Fruit fly (Drosophila melanogaster) whole organism, prepupa: ENCODE measurements around the gene CG3527.

Experiments
- Blimp-1 ChIP-seq: fragments of 200-800 bp; sonication (Bioruptor generic); optimal IDR thresholded peaks from 3 replicates; lab custom pipeline; 2017; ENCODE audit warnings: missing biosample characterization, missing genetic modification characterization, mild to moderate bottlenecking, moderate library complexity, missing genetic modification reagents
- CG10631 ChIP-seq: fragments of 200-800 bp; sonication (Bioruptor generic); optimal IDR thresholded peaks from 2 replicates; lab custom pipeline; 2016; ENCODE audit warnings: missing biosample characterization, missing genetic modification characterization
- CG10669 ChIP-seq: fragments of 200-800 bp; sonication (Bioruptor generic); optimal IDR thresholded peaks from 3 replicates; lab custom pipeline; 2018; ENCODE audit warnings: missing biosample characterization, mild to moderate bottlenecking, missing genetic modification characterization, moderate library complexity
- CG11294 ChIP-seq: fragments of 200-800 bp; sonication (Bioruptor generic); IDR thresholded peaks from 2 replicates; pipeline ENCODE4 v1.3.6; 2022; ENCODE audit warnings: missing biosample characterization, missing genetic modification characterization
- CG11762 ChIP-seq: fragments of 200-800 bp; sonication (Bioruptor generic); optimal IDR thresholded peaks from 3 replicates; lab custom pipeline; 2016; ENCODE audit warnings: missing biosample characterization, missing genetic modification characterization; ENCODE audit not compliant: insufficient read depth
- CG11902 ChIP-seq: fragments of 200-800 bp; sonication (Bioruptor generic); optimal IDR thresholded peaks from 3 replicates; lab custom pipeline; 2016; ENCODE audit warnings: missing biosample characterization, missing genetic modification characterization
- CG1621 ChIP-seq: fragments of 200-800 bp; sonication (Bioruptor generic); optimal IDR thresholded peaks from 3 replicates; lab custom pipeline; 2018; ENCODE audit warnings: missing biosample characterization, mild to moderate bottlenecking, missing genetic modification characterization
- CG16779 ChIP-seq: fragments of 200-800 bp; sonication (Bioruptor generic); optimal IDR thresholded peaks from 3 replicates; lab custom pipeline; 2017; ENCODE audit warnings: missing biosample characterization, mild to moderate bottlenecking, missing genetic modification characterization
- CG31627 ChIP-seq: fragments of 200-800 bp; sonication (Bioruptor generic); optimal IDR thresholded peaks from 3 replicates; lab custom pipeline; 2016; ENCODE audit warnings: missing biosample characterization, missing genetic modification characterization
- CG32006 ChIP-seq: fragments of 200-800 bp; sonication (Bioruptor generic); optimal IDR thresholded peaks from 3 replicates; lab custom pipeline; 2017; ENCODE audit warnings: missing biosample characterization, mild to moderate bottlenecking, missing genetic modification characterization
- CG34406 ChIP-seq: fragments of 200-800 bp; sonication (Bioruptor generic); optimal IDR thresholded peaks from 3 replicates; lab custom pipeline; 2016; ENCODE audit warnings: missing biosample characterization, missing genetic modification characterization
- CG4318 ChIP-seq: fragments of 200-800 bp; sonication (Bioruptor generic); optimal IDR thresholded peaks from 3 replicates; lab custom pipeline; 2017; ENCODE audit warnings: missing biosample characterization, mild to moderate bottlenecking, missing genetic modification characterization
- CG6163 ChIP-seq: fragments of 200-800 bp; sonication (Bioruptor generic); IDR thresholded peaks from 3 replicates; pipeline ENCODE4 v1.3.6; 2022; ENCODE audit warnings: missing biosample characterization, missing genetic modification characterization
- CG6276 ChIP-seq: fragments of 200-800 bp; sonication (Bioruptor generic); optimal IDR thresholded peaks from 2 replicates; lab custom pipeline; 2017; ENCODE audit warnings: missing biosample characterization, mild to moderate bottlenecking, missing genetic modification characterization
- CG6808 ChIP-seq: fragments of 200-800 bp; sonication (Bioruptor generic); optimal IDR thresholded peaks from 3 replicates; lab custom pipeline; 2017; ENCODE audit warnings: missing biosample characterization, missing genetic modification characterization, mild to moderate bottlenecking, moderate library complexity, missing genetic modification reagents
- CG6854 ChIP-seq: fragments of 200-800 bp; sonication (Bioruptor generic); optimal IDR thresholded peaks from 2 replicates; lab custom pipeline; 2017; ENCODE audit warnings: missing biosample characterization, mild to moderate bottlenecking, missing genetic modification characterization
- CG7368 ChIP-seq: fragments of 200-800 bp; sonication (Bioruptor generic); optimal IDR thresholded peaks from 3 replicates; lab custom pipeline; 2016; ENCODE audit warnings: missing biosample characterization, missing genetic modification characterization
- CG8119 ChIP-seq: fragments of 200-800 bp; sonication (Bioruptor generic); IDR thresholded peaks from 3 replicates; pipeline ENCODE4 v1.3.6; 2022; ENCODE audit warnings: missing biosample characterization, missing genetic modification characterization
- CG8319 ChIP-seq: fragments of 200-800 bp; sonication (Bioruptor generic); optimal IDR thresholded peaks from 3 replicates; lab custom pipeline; 2016; ENCODE audit warnings: missing biosample characterization, missing genetic modification characterization
- Ets21C ChIP-seq: fragments of 200-800 bp; sonication (Bioruptor generic); optimal IDR thresholded peaks from 3 replicates; lab custom pipeline; 2016; ENCODE audit warnings: missing biosample characterization, missing genetic modification characterization
- Ets96B ChIP-seq: fragments of 200-800 bp; optimal IDR thresholded peaks from 2 replicates; lab custom pipeline; 2019; ENCODE audit warnings: missing biosample characterization, mild to moderate bottlenecking, missing genetic modification characterization, moderate library complexity
- Gug ChIP-seq: fragments of 200-800 bp; sonication (Bioruptor generic); IDR thresholded peaks from 2 replicates; pipeline ENCODE4 v1.3.6; 2022; ENCODE audit warnings: missing biosample characterization, missing genetic modification characterization
- Hr39 ChIP-seq: fragments of 200-800 bp; sonication (Bioruptor generic); optimal IDR thresholded peaks from 2 replicates; lab custom pipeline; 2016; ENCODE audit warnings: missing biosample characterization, missing genetic modification characterization
- Hr4 ChIP-seq: fragments of 200-800 bp; sonication (Bioruptor generic); optimal IDR thresholded peaks from 3 replicates; lab custom pipeline; 2016; ENCODE audit warnings: missing biosample characterization, missing genetic modification characterization
- Lpt ChIP-seq: fragments of 200-800 bp; sonication (Bioruptor generic); optimal IDR thresholded peaks from 3 replicates; lab custom pipeline; 2016; ENCODE audit warnings: missing biosample characterization, missing genetic modification characterization
- Met ChIP-seq: fragments of 200-800 bp; sonication (Bioruptor generic); optimal IDR thresholded peaks from 3 replicates; lab custom pipeline; 2016; ENCODE audit warnings: missing biosample characterization, missing genetic modification characterization
- OdsH ChIP-seq: fragments of 200-800 bp; sonication (Bioruptor generic); optimal IDR thresholded peaks from 3 replicates; lab custom pipeline; 2016; ENCODE audit warnings: missing biosample characterization, missing genetic modification characterization
- Sox102F ChIP-seq: fragments of 200-800 bp; sonication (Bioruptor generic); optimal IDR thresholded peaks from 2 replicates; lab custom pipeline; 2016; ENCODE audit warnings: missing biosample characterization, mild to moderate bottlenecking, missing genetic modification characterization
- Sox14 ChIP-seq: fragments of 200-800 bp; sonication (Bioruptor generic); optimal IDR thresholded peaks from 3 replicates; lab custom pipeline; 2016; ENCODE audit warnings: missing biosample characterization, missing genetic modification characterization
- Sox15 ChIP-seq: fragments of 200-800 bp; sonication (Bioruptor generic); optimal IDR thresholded peaks from 3 replicates; lab custom pipeline; 2016; ENCODE audit warnings: missing biosample characterization, missing genetic modification characterization
- achi ChIP-seq: fragments of 200-800 bp; sonication (Bioruptor generic); optimal IDR thresholded peaks from 3 replicates; lab custom pipeline; 2016; ENCODE audit warnings: missing biosample characterization, missing genetic modification characterization
- acj6 ChIP-seq: fragments of 200-800 bp; sonication (Bioruptor generic); optimal IDR thresholded peaks from 3 replicates; lab custom pipeline; 2016; ENCODE audit warnings: missing biosample characterization, missing genetic modification characterization
- cyc ChIP-seq: fragments of 200-800 bp; sonication (Bioruptor generic); optimal IDR thresholded peaks from 3 replicates; lab custom pipeline; 2016; ENCODE audit warnings: missing biosample characterization, missing genetic modification characterization
- dac ChIP-seq: fragments of 200-800 bp; sonication (Bioruptor generic); optimal IDR thresholded peaks from 2 replicates; lab custom pipeline; 2017; ENCODE audit warnings: missing biosample characterization, mild to moderate bottlenecking, missing genetic modification characterization
- dsx ChIP-seq: fragments of 200-800 bp; optimal IDR thresholded peaks from 3 replicates; lab custom pipeline; 2019; ENCODE audit warnings: missing biosample characterization, mild to moderate bottlenecking, missing genetic modification characterization, moderate library complexity; ENCODE audit not compliant: poor library complexity, severe bottlenecking
- eg ChIP-seq: fragments of 200-800 bp; sonication (Bioruptor generic); IDR thresholded peaks from 3 replicates; pipeline ENCODE4 v1.3.6; 2022; ENCODE audit warnings: missing biosample characterization, missing genetic modification characterization
- esn ChIP-seq: fragments of 200-800 bp; sonication (Bioruptor generic); optimal IDR thresholded peaks from 2 replicates; lab custom pipeline; 2016; ENCODE audit warnings: missing biosample characterization, mild to moderate bottlenecking, missing genetic modification characterization, moderate library complexity
- fd59A ChIP-seq: fragments of 200-800 bp; sonication (Bioruptor generic); optimal IDR thresholded peaks from 2 replicates; lab custom pipeline; 2017; ENCODE audit warnings: missing biosample characterization, mild to moderate bottlenecking, missing genetic modification characterization, missing genetic modification reagents
- fd85E ChIP-seq: fragments of 200-800 bp; sonication (Bioruptor generic); optimal IDR thresholded peaks from 3 replicates; lab custom pipeline; 2016; ENCODE audit warnings: missing biosample characterization, missing genetic modification characterization
- fkh ChIP-seq: fragments of 200-800 bp; sonication (Bioruptor generic); optimal IDR thresholded peaks from 3 replicates; lab custom pipeline; 2017; ENCODE audit warnings: missing biosample characterization, mild to moderate bottlenecking, missing genetic modification characterization, moderate library complexity
- lz ChIP-seq: fragments of 200-800 bp; sonication (Bioruptor generic); optimal IDR thresholded peaks from 3 replicates; lab custom pipeline; 2016; ENCODE audit warnings: missing biosample characterization, missing genetic modification characterization
- net ChIP-seq: fragments of 200-800 bp; sonication (Bioruptor generic); optimal IDR thresholded peaks from 3 replicates; lab custom pipeline; 2016; ENCODE audit warnings: missing biosample characterization, missing genetic modification characterization
- salr ChIP-seq, 2 experiments: fragments of 200-800 bp; sonication (Bioruptor generic); optimal IDR thresholded peaks; 3 replicates each; lab custom pipeline; 2016 to 2018; ENCODE audit warnings: missing biosample characterization in 2 of 2, missing genetic modification characterization in 2 of 2, mild to moderate bottlenecking in 1 of 2
- spab ChIP-seq: fragments of 200-800 bp; sonication (Bioruptor generic); optimal IDR thresholded peaks from 2 replicates; lab custom pipeline; 2017; ENCODE audit warnings: missing biosample characterization, mild to moderate bottlenecking, missing genetic modification characterization, missing genetic modification reagents
- ss ChIP-seq, 2 experiments: fragments of 200-800 bp; sonication (Bioruptor generic); optimal IDR thresholded peaks; 2 replicates in 1 of 2; 3 replicates in 1 of 2; lab custom pipeline; 2017 to 2018; ENCODE audit warnings: mild to moderate bottlenecking in 2 of 2, missing biosample characterization in 2 of 2, missing genetic modification characterization in 2 of 2, moderate library complexity in 1 of 2
- svp ChIP-seq: fragments of 200-800 bp; sonication (Bioruptor generic); peaks from one replicate; lab custom pipeline; 2016; ENCODE audit warnings: missing biosample characterization, missing genetic modification characterization
- topi ChIP-seq: fragments of 200-800 bp; sonication (Bioruptor generic); optimal IDR thresholded peaks from 3 replicates; lab custom pipeline; 2016; ENCODE audit warnings: missing biosample characterization, missing genetic modification characterization
- vri ChIP-seq: fragments of 200-800 bp; sonication (Bioruptor generic); optimal IDR thresholded peaks from 3 replicates; lab custom pipeline; 2016; ENCODE audit warnings: missing biosample characterization, mild to moderate bottlenecking, missing genetic modification characterization

CG3527 gene

dm6 chrX:4551717-4552116 is at the start of gene CG3527, which contains the start of gene CG11436:
Gene CG3527, plus strand, starts transcription at chrX:4551973.
Gene CG11436, minus strand, starts transcription at chrX:4551878.
- TF ChIP-seq eg: no peak
- TF ChIP-seq acj6 (GFP tag; lab: Kevin White, UChicago): no peak
- TF ChIP-seq lz (GFP tag; lab: Kevin White, UChicago): no peak
- TF ChIP-seq CG4318 (GFP tag; lab: Kevin White, UChicago): no peak
- no peak for TF ChIP-seq achi (GFP tag; lab: Kevin White, UChicago)
- TF ChIP-seq fkh (GFP tag; lab: Kevin White, UChicago): peak; percentile 78
- no peak for TF ChIP-seq CG31627 (GFP tag; lab: Kevin White, UChicago)
- no peak for TF ChIP-seq cyc

DNA sequence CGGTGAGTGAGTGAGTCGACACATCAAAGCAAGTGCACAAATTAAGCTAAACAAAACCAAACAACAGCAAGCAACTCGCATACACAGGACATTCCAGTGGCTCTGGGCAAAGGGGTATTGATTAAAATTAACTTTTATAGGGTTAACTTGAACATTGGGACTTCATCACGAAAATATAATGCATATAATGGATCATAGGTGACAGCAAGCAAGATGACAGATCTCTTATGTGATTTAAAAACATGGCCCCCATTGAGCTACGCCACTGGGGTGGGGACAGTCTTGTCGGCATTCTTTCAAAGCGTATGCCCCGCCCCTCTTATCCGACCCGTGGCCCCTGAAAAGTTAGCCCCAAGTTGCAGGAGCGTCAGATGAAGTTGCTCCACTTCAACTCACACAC is 48.2 kb upstream of the CG3527 start:
- TF ChIP-seq CG31627 (GFP tag; lab: Kevin White, UChicago) (peak; percentile 41), CG11762 (GFP tag; lab: Kevin White, UChicago) (no peak), Hr4 (no peak), CG10631 (GFP tag; lab: Kevin White, UChicago) (peak; percentile 18), topi (GFP tag; lab: Kevin White, UChicago) (peak; percentile 44), CG6808 (GFP tag; lab: Kevin White, UChicago) (peak; percentile 31), net (GFP tag; lab: Kevin White, UChicago) (no peak), Met (GFP tag; lab: Kevin White, UChicago) (peak; percentile 44), esn (peak; percentile 41), OdsH (GFP tag; lab: Kevin White, UChicago) (peak; percentile 6), Blimp-1 (GFP tag; lab: Kevin White, UChicago) (no peak), salr (GFP tag; optimal IDR thresholded peaks at IDR 0.05; lab: Kevin White, UChicago) (no peak), Sox102F (GFP tag; lab: Kevin White, UChicago) (peak; percentile 19), Ets21C (GFP tag; lab: Kevin White, UChicago) (no peak), Lpt (GFP tag; lab: Kevin White, UChicago) (no peak), CG1621 (tag; lab: Kevin White, UChicago) (peak; percentile 20), svp (peak; percentile 77), fd59A (GFP tag; lab: Kevin White, UChicago) (peak; percentile 36), dsx (peak; percentile 13), achi (GFP tag; lab: Kevin White, UChicago) (peak; percentile 34), Ets96B (tag; lab: Kevin White, UChicago) (peak; percentile 37), CG7368 (GFP tag; lab: Kevin White, UChicago) (peak; percentile 1), dac (GFP tag; lab: Kevin White, UChicago) (no peak), Sox15 (GFP tag; lab: Kevin White, UChicago) (no peak), CG11902 (GFP tag; lab: Kevin White, UChicago) (no peak), acj6 (GFP tag; lab: Kevin White, UChicago) (peak; percentile 25), CG11294 (GFP tag; lab: Robert Waterston, UW) (no peak), CG6163 (peak; percentile 39; the same call in 1 of the 3 replicates), vri (peak; percentile 26), Sox14 (GFP tag; lab: Kevin White, UChicago) (peak; percentile 34), fd85E (GFP tag; lab: Kevin White, UChicago) (no peak), cyc (peak; percentile 35), eg (no peak), CG6854 (GFP tag; lab: Kevin White, UChicago) (no peak), CG8119 (no peak), Gug (GFP tag; lab: Robert Waterston, UW) (no peak), Hr39 (peak; percentile 51), CG32006 (GFP tag; lab: Kevin White, UChicago) (peak; percentile 29), CG16779 (tag; lab: Kevin White, UChicago) (no peak), ss (GFP tag; optimal IDR thresholded peaks at IDR 0.05; lab: Kevin White, UChicago) (peak in 1 of 2 experiments; percentile 32), lz (GFP tag; lab: Kevin White, UChicago) (peak; percentile 41), CG8319 (GFP tag; lab: Kevin White, UChicago) (no peak), CG4318 (GFP tag; lab: Kevin White, UChicago) (no peak), spab (peak; percentile 10), CG34406 (GFP tag; lab: Kevin White, UChicago) (peak; percentile 30), CG10669 (peak; percentile 19), CG6276 (GFP tag; lab: Kevin White, UChicago) (no peak)
